Worm (Caenorhabditis elegans) whole organism, L3 larva: ENCODE results near the gene ddn-1.
"Not testable (repeated sequence)": the region's sequence is repeated elsewhere in the genome, so short reads cannot be mapped to it uniquely, and the experiment has no call there.

Experiments used
- elt-1 ChIP-seq: fragments of 150-350 bp; optimal IDR thresholded peaks from 2 replicates; lab custom pipeline; 2014; ENCODE audit warnings: missing biosample characterization, missing genetic modification characterization
- nhr-43 ChIP-seq: sonication (generic microtip); optimal IDR thresholded peaks from 2 replicates; lab custom pipeline; 2016; ENCODE audit warnings: mild to moderate bottlenecking, missing genetic modification characterization, missing compliant biosample characterization; ENCODE audit not compliant: poor library complexity, severe bottlenecking
- snpc-4 ChIP-seq: fragments of 150-350 bp; optimal IDR thresholded peaks from 2 replicates; lab custom pipeline; 2014; ENCODE audit warnings: missing biosample characterization, missing genetic modification characterization
- unc-62 ChIP-seq: fragments of 150-350 bp; sonication (generic microtip); optimal IDR thresholded peaks from 4 replicates; lab custom pipeline; 2014; ENCODE audit warnings: missing biosample characterization, missing genetic modification reagents, missing genetic modification characterization

DNA sequence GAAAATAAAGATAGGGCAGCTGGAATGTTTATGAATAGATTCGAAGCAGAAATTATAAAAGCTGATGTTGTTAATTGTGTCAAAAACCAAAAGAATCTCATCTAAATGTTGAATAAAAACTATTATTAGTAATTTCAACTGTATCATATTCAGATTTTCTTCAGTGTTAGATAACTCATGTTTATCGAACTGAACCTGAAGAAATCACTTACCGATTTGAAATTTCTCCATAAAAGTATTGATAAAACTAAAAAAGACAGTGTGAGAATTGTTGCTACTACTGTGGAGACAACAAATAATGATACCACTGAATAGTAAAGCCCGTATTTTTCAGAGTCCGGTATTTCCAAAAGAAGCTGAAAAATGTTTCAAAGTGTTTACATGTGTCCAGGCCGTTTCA, 38.2 kb downstream of the ddn-1 start, which contains the start of gene ZC196.8:
- not testable (repeated sequence) for TF ChIP-seq unc-62; elt-1 (tag; lab: Kevin White, UChicago); nhr-43 (tag; lab: Kevin White, UChicago); snpc-4 (tag; lab: Kevin White, UChicago)
